Fruit fly (Drosophila melanogaster): Measurements from ENCODE around the gene P5cr.

- TF ChIP-seq CTCF (optimal IDR thresholded peaks at IDR 0.05): no peak
- no peak for TF ChIP-seq CG8478 (optimal IDR thresholded peaks at IDR 0.05)
Measured at dm6 chr3R:19058384-19058783, 29.7 kb downstream of the P5cr start.
